Fruit fly (Drosophila melanogaster): Measurements from ENCODE around the gene spo.

spo gene

dm6 chr3L:5581542-5581941, 10.8 kb downstream of the spo start:
- no peak for TF ChIP-seq CrebA (GFP tag; optimal IDR thresholded peaks at IDR 0.05; ENCODE audit: borderline replicate concordance)

DNA sequence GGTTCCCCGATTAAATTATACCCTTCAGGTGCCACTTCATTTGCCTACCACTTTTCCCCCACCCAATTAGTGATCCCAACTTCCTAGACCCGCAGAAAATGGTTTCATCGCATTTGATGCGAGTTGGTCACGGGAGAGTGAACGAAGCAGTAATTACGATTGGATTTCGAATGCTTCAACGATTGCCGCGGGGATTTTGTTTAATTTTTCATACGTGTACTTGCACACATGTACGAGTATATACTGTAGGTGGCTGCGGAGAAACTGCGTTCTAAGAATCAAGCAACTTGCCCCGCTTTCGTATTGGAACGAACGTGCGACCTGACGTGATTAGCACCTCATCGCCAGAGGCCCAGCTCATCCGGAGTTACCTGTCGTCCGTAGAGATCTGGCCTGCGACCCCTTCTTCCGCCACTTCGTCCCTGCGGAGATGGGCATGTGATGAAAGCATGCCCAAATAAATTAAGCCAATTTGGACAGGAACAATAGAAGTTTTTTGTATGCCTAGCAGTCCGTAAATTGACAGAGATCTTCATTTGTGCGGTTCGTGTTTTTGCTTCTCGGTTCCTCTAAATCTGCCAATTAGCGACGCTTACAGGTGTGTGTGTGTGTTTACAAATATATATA, 11.8 kb downstream of the spo start:
- TF ChIP-seq OdsH (GFP tag; optimal IDR thresholded peaks at IDR 0.05) (no peak), Rel (GFP tag; optimal IDR thresholded peaks at IDR 0.05) (no peak), Rel (tag; optimal IDR thresholded peaks at IDR 0.05) (peak; percentile 82), Dif (GFP tag; optimal IDR thresholded peaks at IDR 0.05; ENCODE audit: partially characterized antibody) (no peak), Hr83 (GFP tag; optimal IDR thresholded peaks at IDR 0.05; ENCODE audit: poor library complexity, severe bottlenecking) (no peak), jim (GFP tag; optimal IDR thresholded peaks at IDR 0.05) (no peak), Myc (optimal IDR thresholded peaks at IDR 0.05) (no peak), Hnf4 (GFP tag; optimal IDR thresholded peaks at IDR 0.05) (no peak), N (GFP tag; optimal IDR thresholded peaks at IDR 0.05) (no peak)

DNA sequence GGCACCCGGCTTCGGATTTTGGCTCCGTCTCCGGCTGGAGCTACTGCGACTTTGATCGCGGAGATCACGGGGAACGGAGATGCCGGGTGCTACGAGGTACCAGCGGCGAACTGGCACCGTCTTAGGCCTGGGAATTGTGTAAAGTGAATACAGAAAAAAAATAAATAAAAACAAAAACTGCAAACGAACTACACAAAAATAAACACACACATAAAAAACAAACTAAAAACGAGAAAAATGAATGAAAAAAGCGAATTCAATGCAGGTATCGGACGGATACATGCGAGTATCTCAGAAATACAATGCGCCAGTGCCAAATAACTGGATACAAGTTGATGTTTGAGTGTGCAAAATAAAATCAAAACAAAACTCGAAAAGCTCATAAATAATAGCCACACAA, 12.6 kb downstream of the spo start:
- TF ChIP-seq Sp1 (GFP tag; optimal IDR thresholded peaks at IDR 0.05) (peak; percentile 20), fru (GFP tag; optimal IDR thresholded peaks at IDR 0.05) (peak; percentile 5), Dif (GFP tag; optimal IDR thresholded peaks at IDR 0.05; ENCODE audit: partially characterized antibody) (no peak)

dm6 chr3L:5578595-5578994, 13.8 kb downstream of the spo start:
- TF ChIP-seq Hr78 (GFP tag; optimal IDR thresholded peaks at IDR 0.05) (no peak), usp (GFP tag; optimal IDR thresholded peaks at IDR 0.05) (no peak), tai (GFP tag; optimal IDR thresholded peaks at IDR 0.05) (no peak), Abd-B (GFP tag; optimal IDR thresholded peaks at IDR 0.05) (no peak), dl (GFP tag; optimal IDR thresholded peaks at IDR 0.05; ENCODE audit: insufficient read depth in 1 of 2, partially characterized antibody in 2 of 2) (no peak), GATAd (GFP tag; optimal IDR thresholded peaks at IDR 0.05) (no peak), ey (GFP tag; optimal IDR thresholded peaks at IDR 0.05) (no peak), sage (GFP tag; optimal IDR thresholded peaks at IDR 0.05) (no peak), lola (GFP tag; optimal IDR thresholded peaks at IDR 0.05) (no peak), Dfd (GFP tag; optimal IDR thresholded peaks at IDR 0.05) (no peak), Vsx2 (GFP tag; optimal IDR thresholded peaks at IDR 0.05; ENCODE audit: partially characterized antibody) (no peak), psq (GFP tag; optimal IDR thresholded peaks at IDR 0.05) (no peak), foxo (GFP tag; optimal IDR thresholded peaks at IDR 0.05) (no peak), Dif (GFP tag; optimal IDR thresholded peaks at IDR 0.05; ENCODE audit: partially characterized antibody) (no peak), CG32264 (GFP tag; optimal IDR thresholded peaks at IDR 0.05) (no peak)

- TF ChIP-seq psq (GFP tag; optimal IDR thresholded peaks at IDR 0.05) (peak; percentile 92), CG9705 (GFP tag; optimal IDR thresholded peaks at IDR 0.05) (peak; percentile 85), Myc (optimal IDR thresholded peaks at IDR 0.05) (no peak), woc (GFP tag; optimal IDR thresholded peaks at IDR 0.05) (peak; percentile 80), Hnf4 (GFP tag; optimal IDR thresholded peaks at IDR 0.05) (peak; percentile 80), Dif (GFP tag; optimal IDR thresholded peaks at IDR 0.05; ENCODE audit: partially characterized antibody) (peak; percentile 12), dmrt93B (GFP tag; optimal IDR thresholded peaks at IDR 0.05) (peak; percentile 80), dl (GFP tag; optimal IDR thresholded peaks at IDR 0.05; ENCODE audit: insufficient read depth in 1 of 2, partially characterized antibody in 2 of 2) (peak in 1 of 2 experiments; percentile 29), h (GFP tag; optimal IDR thresholded peaks at IDR 0.05) (peak; percentile 89), pan (optimal IDR thresholded peaks at IDR 0.05) (no peak), foxo (GFP tag; optimal IDR thresholded peaks at IDR 0.05) (peak; percentile 89 to 94), dsf (GFP tag; optimal IDR thresholded peaks at IDR 0.05; ENCODE audit: borderline replicate concordance) (peak; percentile 3), Abd-B (GFP tag; optimal IDR thresholded peaks at IDR 0.05) (no peak), fru (GFP tag; optimal IDR thresholded peaks at IDR 0.05) (peak; percentile 89), OdsH (GFP tag; optimal IDR thresholded peaks at IDR 0.05) (peak; percentile 92), lola (GFP tag; optimal IDR thresholded peaks at IDR 0.05) (no peak), Sp1 (GFP tag; optimal IDR thresholded peaks at IDR 0.05) (peak; percentile 98), rgr (GFP tag; optimal IDR thresholded peaks at IDR 0.05) (peak; percentile 92), Hr83 (GFP tag; optimal IDR thresholded peaks at IDR 0.05; ENCODE audit: poor library complexity, severe bottlenecking) (peak; percentile 93), CrebA (GFP tag; optimal IDR thresholded peaks at IDR 0.05; ENCODE audit: borderline replicate concordance) (peak; percentile 96), usp (GFP tag; optimal IDR thresholded peaks at IDR 0.05) (no peak), GATAd (GFP tag; optimal IDR thresholded peaks at IDR 0.05) (no peak), CG32264 (GFP tag; optimal IDR thresholded peaks at IDR 0.05) (peak; percentile 68), HLH106 (tag; optimal IDR thresholded peaks at IDR 0.05) (peak; percentile 95), brk (GFP tag; optimal IDR thresholded peaks at IDR 0.05) (peak; percentile 92), jim (GFP tag; optimal IDR thresholded peaks at IDR 0.05) (peak; percentile 97), Vsx2 (GFP tag; optimal IDR thresholded peaks at IDR 0.05; ENCODE audit: partially characterized antibody) (peak; percentile 68), Mio (GFP tag; optimal IDR thresholded peaks at IDR 0.05) (no peak), Jra (GFP tag; optimal IDR thresholded peaks at IDR 0.05) (peak; percentile 24), sage (GFP tag; optimal IDR thresholded peaks at IDR 0.05) (peak; percentile 70)
These were observed 14.9 kb downstream of the spo start, which contains the start of gene Msr-110 for dm6 chr3L:5577250-5578138. Gene Msr-110, minus strand, starts transcription at chr3L:5577348.
